Worm (Caenorhabditis elegans) whole organism, L4/young adult: Measurements from ENCODE around the gene abcf-3.

Experiments used
- W03F9.2 ChIP-seq: fragments of 150-350 bp; optimal IDR thresholded peaks from 2 replicates; lab custom pipeline; 2014; ENCODE audit warnings: missing biosample characterization, missing genetic modification characterization
- dao-5 ChIP-seq: sonication (generic microtip); optimal IDR thresholded peaks from 2 replicates; lab custom pipeline; 2016; ENCODE audit warnings: missing genotype, missing genetic modification characterization, moderate library complexity, missing compliant biosample characterization
- him-1 ChIP-seq: sonication (generic microtip); optimal IDR thresholded peaks from 2 replicates; lab custom pipeline; 2016; ENCODE audit warnings: missing genotype, missing genetic modification reagents, missing genetic modification characterization, missing compliant biosample characterization

ce11 chrIII:6146797-6147196 is 26.4 kb upstream of the abcf-3 start:
- TF ChIP-seq him-1 (tag; lab: Kevin White, UChicago) (no peak), W03F9.2 (tag; lab: Kevin White, UChicago) (no peak), dao-5 (tag; lab: Kevin White, UChicago) (no peak)
